Worm (Caenorhabditis elegans) whole organism, L2 larva: Measurements from ENCODE around the gene W08F4.13.

Source experiments
- C34F6.9 ChIP-seq: fragments of 150-350 bp; optimal IDR thresholded peaks from 2 replicates; lab custom pipeline; 2014; ENCODE audit warnings: missing biosample characterization, missing genetic modification characterization
- F13H6.1 ChIP-seq: sonication (generic microtip); optimal IDR thresholded peaks from 2 replicates; lab custom pipeline; 2016; ENCODE audit warnings: missing genetic modification characterization, missing compliant biosample characterization
- R02D3.7 ChIP-seq: fragments of 150-350 bp; optimal IDR thresholded peaks from 2 replicates; lab custom pipeline; 2014; ENCODE audit warnings: missing biosample characterization, missing genetic modification characterization
- Y55F3AM.14 ChIP-seq: fragments of 200-800 bp; sonication (Bioruptor generic); optimal IDR thresholded peaks from 2 replicates; lab custom pipeline; 2018; ENCODE audit warnings: mild to moderate bottlenecking, missing genetic modification characterization, missing compliant biosample characterization
- ZK546.5 ChIP-seq: sonication (generic microtip); optimal IDR thresholded peaks from 2 replicates; lab custom pipeline; 2017; ENCODE audit warnings: missing biosample characterization, missing genetic modification characterization
- alr-1 ChIP-seq: fragments of 150-350 bp; optimal IDR thresholded peaks from 2 replicates; lab custom pipeline; 2014; ENCODE audit warnings: missing biosample characterization, missing genetic modification characterization
- aly-2 ChIP-seq: fragments of 150-350 bp; optimal IDR thresholded peaks from 2 replicates; lab custom pipeline; 2014; ENCODE audit warnings: missing biosample characterization, missing genetic modification characterization
- ama-1 ChIP-seq: fragments of 150-350 bp; optimal IDR thresholded peaks from 2 replicates; lab custom pipeline; 2018; ENCODE audit warnings: inconsistent platforms
- blmp-1 ChIP-seq: sonication (generic microtip); optimal IDR thresholded peaks from 2 replicates; lab custom pipeline; 2017; ENCODE audit warnings: missing genetic modification characterization, mild to moderate bottlenecking, missing compliant biosample characterization, antibody characterized with exemption, moderate library complexity; ENCODE audit not compliant: insufficient read depth
- ceh-16 ChIP-seq: fragments of 150-350 bp; optimal IDR thresholded peaks from 2 replicates; lab custom pipeline; 2014; ENCODE audit warnings: missing biosample characterization, missing genetic modification characterization
- ceh-82 ChIP-seq: fragments of 150-350 bp; optimal IDR thresholded peaks from 2 replicates; lab custom pipeline; 2014; ENCODE audit warnings: missing biosample characterization, missing genetic modification characterization
- crh-2 ChIP-seq: sonication (generic microtip); optimal IDR thresholded peaks from 2 replicates; lab custom pipeline; 2017; ENCODE audit warnings: missing biosample characterization, missing genetic modification characterization
- dmd-4 ChIP-seq: sonication (generic microtip); optimal IDR thresholded peaks from 2 replicates; lab custom pipeline; 2017; ENCODE audit warnings: missing biosample characterization, missing genetic modification characterization
- egl-27 ChIP-seq: sonication (generic microtip); optimal IDR thresholded peaks from 3 replicates; lab custom pipeline; 2017; ENCODE audit warnings: missing biosample characterization, missing genetic modification reagents, missing genetic modification characterization
- elt-1 ChIP-seq: fragments of 150-350 bp; optimal IDR thresholded peaks from 2 replicates; lab custom pipeline; 2014; ENCODE audit warnings: missing biosample characterization, missing genetic modification characterization
- elt-3 ChIP-seq: sonication (generic microtip); optimal IDR thresholded peaks from 2 replicates; lab custom pipeline; 2017; ENCODE audit warnings: missing biosample characterization, missing genetic modification characterization
- fos-1 ChIP-seq: fragments of 150-350 bp; optimal IDR thresholded peaks from 2 replicates; lab custom pipeline; 2014; ENCODE audit warnings: missing biosample characterization, missing genetic modification characterization
- gmeb-1 ChIP-seq: fragments of 150-350 bp; optimal IDR thresholded peaks from 2 replicates; lab custom pipeline; 2014; ENCODE audit warnings: missing biosample characterization, missing genetic modification characterization
- lin-11 ChIP-seq: fragments of 150-350 bp; sonication (generic microtip); optimal IDR thresholded peaks from 2 replicates; lab custom pipeline; 2014; ENCODE audit warnings: missing biosample characterization, missing genetic modification characterization, inconsistent platforms, mixed read lengths
- lin-13 ChIP-seq: fragments of 150-350 bp; optimal IDR thresholded peaks from 2 replicates; lab custom pipeline; 2014; ENCODE audit warnings: missing biosample characterization, missing genetic modification reagents, missing genetic modification characterization
- lin-39 ChIP-seq: fragments of 150-350 bp; optimal IDR thresholded peaks from 2 replicates; lab custom pipeline; 2014; ENCODE audit warnings: missing biosample characterization, missing genetic modification reagents, missing genetic modification characterization
- lsy-2 ChIP-seq, 2 experiments: fragments of 150-350 bp in 1 of 2; sonication (generic microtip) in 1 of 2; optimal IDR thresholded peaks; 2 replicates each; lab custom pipeline; 2014 to 2017; ENCODE audit warnings: missing biosample characterization in 2 of 2, missing genetic modification characterization in 2 of 2
- mab-5 ChIP-seq: fragments of 150-350 bp; optimal IDR thresholded peaks from 2 replicates; lab custom pipeline; 2014; ENCODE audit warnings: missing biosample characterization, missing genetic modification characterization
- mbf-1 ChIP-seq: sonication (generic microtip); optimal IDR thresholded peaks from 2 replicates; lab custom pipeline; 2017; ENCODE audit warnings: missing biosample characterization, missing genetic modification characterization
- mdl-1 ChIP-seq, 2 experiments: fragments of 150-350 bp in 1 of 2; sonication (generic microtip) in 1 of 2; optimal IDR thresholded peaks; 2 replicates each; lab custom pipeline; 2017; ENCODE audit warnings: missing biosample characterization in 2 of 2, missing genetic modification characterization in 2 of 2
- nhr-10 ChIP-seq: sonication (generic microtip); optimal IDR thresholded peaks from 2 replicates; lab custom pipeline; 2017; ENCODE audit warnings: missing biosample characterization, missing genetic modification characterization
- nhr-11 ChIP-seq: fragments of 150-350 bp; optimal IDR thresholded peaks from 2 replicates; lab custom pipeline; 2014; ENCODE audit warnings: missing biosample characterization, missing genetic modification characterization
- nhr-12 ChIP-seq: fragments of 150-350 bp; optimal IDR thresholded peaks from 2 replicates; lab custom pipeline; 2014; ENCODE audit warnings: missing biosample characterization, missing genetic modification characterization
- nhr-129 ChIP-seq: fragments of 150-350 bp; optimal IDR thresholded peaks from 2 replicates; lab custom pipeline; 2014; ENCODE audit warnings: missing biosample characterization, missing genetic modification characterization
- nhr-21 ChIP-seq: fragments of 150-350 bp; optimal IDR thresholded peaks from 2 replicates; lab custom pipeline; 2014; ENCODE audit warnings: missing biosample characterization, missing genetic modification characterization
- nhr-23 ChIP-seq: fragments of 150-350 bp; optimal IDR thresholded peaks from 2 replicates; lab custom pipeline; 2014; ENCODE audit warnings: missing biosample characterization, missing genetic modification reagents, missing genetic modification characterization
- nhr-237 ChIP-seq: fragments of 150-350 bp; optimal IDR thresholded peaks from 2 replicates; lab custom pipeline; 2014; ENCODE audit warnings: missing biosample characterization, missing genetic modification characterization
- nhr-25 ChIP-seq: fragments of 150-350 bp; sonication (generic microtip); optimal IDR thresholded peaks from 3 replicates; lab custom pipeline; 2014; ENCODE audit warnings: missing biosample characterization, missing genetic modification characterization
- nhr-6 ChIP-seq: fragments of 150-350 bp; optimal IDR thresholded peaks from 2 replicates; lab custom pipeline; 2014; ENCODE audit warnings: missing biosample characterization, missing genetic modification characterization
- nhr-77 ChIP-seq: fragments of 150-350 bp; optimal IDR thresholded peaks from 2 replicates; lab custom pipeline; 2014; ENCODE audit warnings: missing biosample characterization, missing genetic modification characterization
- peb-1 ChIP-seq: fragments of 150-350 bp; optimal IDR thresholded peaks from 2 replicates; lab custom pipeline; 2014; ENCODE audit warnings: missing biosample characterization, missing genetic modification characterization
- sem-4 ChIP-seq: fragments of 150-350 bp; optimal IDR thresholded peaks from 2 replicates; lab custom pipeline; 2014; ENCODE audit warnings: missing biosample characterization, missing genetic modification reagents, missing genetic modification characterization
- skn-1 ChIP-seq: sonication (generic microtip); optimal IDR thresholded peaks from 2 replicates; lab custom pipeline; 2017; ENCODE audit warnings: missing biosample characterization, missing genetic modification characterization
- sma-3 ChIP-seq: sonication (generic microtip); optimal IDR thresholded peaks from 2 replicates; lab custom pipeline; 2016; ENCODE audit warnings: missing genetic modification reagents, missing genetic modification characterization, missing compliant biosample characterization
- sma-9 ChIP-seq, 2 experiments: fragments of 150-350 bp in 1 of 2; sonication (generic microtip) in 1 of 2; optimal IDR thresholded peaks; 2 replicates each; lab custom pipeline; 2014 to 2016; ENCODE audit warnings: missing genetic modification characterization in 2 of 2, mild to moderate bottlenecking in 1 of 2, missing biosample characterization in 1 of 2, missing compliant biosample characterization in 1 of 2, missing genetic modification reagents in 1 of 2, moderate library complexity in 1 of 2
- snpc-4 ChIP-seq: fragments of 150-350 bp; optimal IDR thresholded peaks from 2 replicates; lab custom pipeline; 2014; ENCODE audit warnings: missing biosample characterization, missing genetic modification characterization
- unc-39 ChIP-seq: fragments of 150-350 bp; optimal IDR thresholded peaks from 2 replicates; lab custom pipeline; 2014; ENCODE audit warnings: missing biosample characterization, missing genetic modification characterization
- unc-55 ChIP-seq: fragments of 150-350 bp; sonication (generic microtip); optimal IDR thresholded peaks from 3 replicates; lab custom pipeline; 2014; ENCODE audit warnings: missing biosample characterization, missing genetic modification reagents, missing genetic modification characterization
- unc-62 ChIP-seq: fragments of 150-350 bp; optimal IDR thresholded peaks from 2 replicates; lab custom pipeline; 2014; ENCODE audit warnings: missing biosample characterization, missing genetic modification reagents, missing genetic modification characterization
- zag-1 ChIP-seq: fragments of 150-350 bp; optimal IDR thresholded peaks from 2 replicates; lab custom pipeline; 2014; ENCODE audit warnings: missing biosample characterization, missing genetic modification characterization
- ztf-1 ChIP-seq: fragments of 200-800 bp; sonication (Bioruptor generic); conservative IDR thresholded peaks from 2 replicates; pipeline ENCODE4 v1.3.6; 2022; ENCODE audit warnings: missing genetic modification characterization, missing compliant biosample characterization
- ztf-11 ChIP-seq: sonication (generic microtip); optimal IDR thresholded peaks from 2 replicates; lab custom pipeline; 2017; ENCODE audit warnings: missing biosample characterization, missing genetic modification characterization
- ztf-4 ChIP-seq: fragments of 150-350 bp; optimal IDR thresholded peaks from 2 replicates; lab custom pipeline; 2014; ENCODE audit warnings: missing biosample characterization, missing genetic modification characterization

The W08F4.13 gene

ce11 chrII:602020-602419 is 17.4 kb downstream of the W08F4.13 start, which contains the start of gene nhl-3:
Gene nhl-3, minus strand, starts transcription at chrII:602120.
- TF ChIP-seq ztf-4 (tag; lab: Kevin White, UChicago) = no peak
- TF ChIP-seq unc-39 (tag; lab: Kevin White, UChicago) = no peak
- TF ChIP-seq nhr-10 (tag; lab: Kevin White, UChicago) = no peak
- no peak for TF ChIP-seq nhr-129 (tag; lab: Kevin White, UChicago)
- TF ChIP-seq sem-4 (tag; lab: Kevin White, UChicago) = no peak
- TF ChIP-seq lsy-2 (tag; optimal IDR thresholded peaks at IDR 0.05; lab: Kevin White, UChicago) = no peak
- TF ChIP-seq nhr-6 (tag; lab: Kevin White, UChicago) = no peak
- no peak for TF ChIP-seq ama-1
- TF ChIP-seq, all 48 proteins: peak for 0

ce11 chrII:602969-603368 is 18.4 kb downstream of the W08F4.13 start:
- TF ChIP-seq alr-1 (tag; lab: Kevin White, UChicago) (no peak), elt-1 (no peak), F13H6.1 (tag; lab: Kevin White, UChicago) (peak; percentile 28), ama-1 (no peak), C34F6.9 (tag; lab: Kevin White, UChicago) (peak; percentile 92), nhr-25 (peak; percentile 48), sem-4 (tag; lab: Kevin White, UChicago) (peak; percentile 69), fos-1 (peak; percentile 37), aly-2 (tag; lab: Kevin White, UChicago) (no peak), mbf-1 (tag; lab: Kevin White, UChicago) (no peak), nhr-6 (tag; lab: Kevin White, UChicago) (no peak), lin-11 (tag; lab: Kevin White, UChicago) (no peak), ztf-4 (tag; lab: Kevin White, UChicago) (no peak), unc-55 (GFP tag; lab: Kevin White, UChicago) (peak; percentile 84), gmeb-1 (tag; lab: Kevin White, UChicago) (peak; percentile 43), mdl-1 (tag; optimal IDR thresholded peaks at IDR 0.05; lab: Kevin White, UChicago) (peak in 1 of 2 experiments; percentile 66), sma-9 (GFP tag; optimal IDR thresholded peaks at IDR 0.05; lab: Kevin White, UChicago) (peak; percentile 54), sma-9 (tag; optimal IDR thresholded peaks at IDR 0.05; lab: Kevin White, UChicago) (no peak), nhr-129 (tag; lab: Kevin White, UChicago) (peak; percentile 84), egl-27 (tag; lab: Kevin White, UChicago) (no peak), lin-13 (GFP tag; lab: Kevin White, UChicago) (peak; percentile 45), dmd-4 (tag; lab: Kevin White, UChicago) (no peak), mab-5 (peak; percentile 79), ceh-82 (tag; lab: Kevin White, UChicago) (no peak), unc-62 (GFP tag; lab: Kevin White, UChicago) (no peak), ZK546.5 (no peak), ztf-11 (tag; lab: Kevin White, UChicago) (no peak), nhr-21 (tag; lab: Kevin White, UChicago) (no peak), snpc-4 (peak; percentile 84), sma-3 (no peak), lsy-2 (tag; optimal IDR thresholded peaks at IDR 0.05; lab: Kevin White, UChicago) (peak in 1 of 2 experiments; percentile 77), blmp-1 (tag; lab: Kevin White, UChicago) (no peak), peb-1 (tag; lab: Kevin White, UChicago) (no peak), ztf-1 (GFP tag; lab: Robert Waterston, UW) (no peak), R02D3.7 (no peak), elt-3 (tag; lab: Kevin White, UChicago) (no peak), nhr-12 (tag; lab: Kevin White, UChicago) (no peak), lin-39 (tag; lab: Kevin White, UChicago) (peak; percentile 62), nhr-237 (no peak), nhr-11 (tag; lab: Kevin White, UChicago) (no peak), crh-2 (tag; lab: Kevin White, UChicago) (peak; percentile 42), zag-1 (tag; lab: Kevin White, UChicago) (no peak), Y55F3AM.14 (GFP tag; lab: Kevin White, UChicago) (no peak), skn-1 (tag; lab: Kevin White, UChicago) (no peak), nhr-77 (no peak), nhr-23 (tag; lab: Kevin White, UChicago) (no peak), ceh-16 (tag; lab: Kevin White, UChicago) (no peak), unc-39 (tag; lab: Kevin White, UChicago) (no peak), nhr-10 (tag; lab: Kevin White, UChicago) (no peak)
- TF ChIP-seq, all 48 proteins: peak for 16
